Worm (Caenorhabditis elegans): ENCODE data around the gene ule-4.

DNA sequence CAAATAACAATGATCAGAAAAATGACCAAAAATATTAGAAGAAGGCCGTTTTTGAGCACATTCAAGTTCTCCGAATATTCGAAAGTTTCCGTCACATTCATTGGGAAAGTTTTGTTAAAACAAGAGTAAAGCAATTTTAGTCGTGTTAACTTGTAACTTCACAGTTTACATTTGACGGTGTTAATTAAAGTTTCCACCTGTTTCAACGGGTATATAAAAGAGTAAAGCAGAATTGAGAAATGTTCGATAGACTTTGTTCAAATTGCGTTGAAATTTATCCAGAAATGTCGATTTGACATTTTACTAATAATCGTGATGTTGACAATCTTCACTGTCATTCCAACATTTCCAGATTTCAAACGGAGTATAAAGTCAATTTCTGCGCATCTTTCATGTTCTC lies 1.6 kb downstream of the ule-4 start, which contains the start of gene srz-29:
- TF ChIP-seq elt-3 (tag; optimal IDR thresholded peaks at IDR 0.05) (no peak), mep-1 (tag; optimal IDR thresholded peaks at IDR 0.05) (no peak), ztf-11 (tag; optimal IDR thresholded peaks at IDR 0.05) (no peak), snpc-4 (tag; optimal IDR thresholded peaks at IDR 0.05) (no peak), elt-1 (tag; optimal IDR thresholded peaks at IDR 0.05; ENCODE audit: borderline replicate concordance, insufficient read depth) (no peak), nhr-76 (tag; optimal IDR thresholded peaks at IDR 0.05) (no peak), nhr-237 (tag; optimal IDR thresholded peaks at IDR 0.05) (no peak), drap-1 (GFP tag; optimal IDR thresholded peaks at IDR 0.05) (no peak), nhr-12 (tag; optimal IDR thresholded peaks at IDR 0.05) (no peak), unc-39 (tag; optimal IDR thresholded peaks at IDR 0.05) (no peak), lsy-2 (tag; optimal IDR thresholded peaks at IDR 0.05) (no peak), mls-2 (tag; optimal IDR thresholded peaks at IDR 0.05) (no peak), bed-3 (GFP tag; optimal IDR thresholded peaks at IDR 0.05) (no peak), blmp-1 (tag; optimal IDR thresholded peaks at IDR 0.05) (no peak)

Measured in whole organism, mixed stage, embryonic.